Worm (Caenorhabditis elegans): ENCODE measurements around the gene szy-20.

szy-20 gene

ce11 chrII:8969251-8970183 lies at the start of gene szy-20, which contains the start of gene C18E9.5:
szy-20 (minus strand) TSS chrII:8969333.
C18E9.5 (plus strand) TSS chrII:8969980.
- TF ChIP-seq elt-2 (tag; optimal IDR thresholded peaks at IDR 0.05) (peak; percentile 76), eor-1 (tag; optimal IDR thresholded peaks at IDR 0.05) (no peak), sea-2 (GFP tag; optimal IDR thresholded peaks at IDR 0.05) (no peak), nhr-11 (tag; optimal IDR thresholded peaks at IDR 0.05) (no peak), snpc-4 (tag; optimal IDR thresholded peaks at IDR 0.05) (peak; percentile 59), nhr-25 (tag; optimal IDR thresholded peaks at IDR 0.05) (peak; percentile 27), pha-4 (tag; optimal IDR thresholded peaks at IDR 0.05) (peak; percentile 78), ceh-82 (tag; optimal IDR thresholded peaks at IDR 0.05) (peak; percentile 52), mml-1 (tag; optimal IDR thresholded peaks at IDR 0.05) (no peak), ZK546.5 (tag; optimal IDR thresholded peaks at IDR 0.05) (no peak), zag-1 (tag; optimal IDR thresholded peaks at IDR 0.05) (no peak), ztf-11 (tag; optimal IDR thresholded peaks at IDR 0.05) (no peak), nhr-28 (tag; optimal IDR thresholded peaks at IDR 0.05) (no peak), lin-15B (tag; optimal IDR thresholded peaks at IDR 0.05) (peak; percentile 81), egl-5 (tag; optimal IDR thresholded peaks at IDR 0.05) (peak; percentile 20), ceh-28 (tag; optimal IDR thresholded peaks at IDR 0.05) (peak; percentile 60), R02D3.7 (tag; optimal IDR thresholded peaks at IDR 0.05) (peak; percentile 82), fos-1 (tag; optimal IDR thresholded peaks at IDR 0.05) (no peak), ztf-4 (tag; optimal IDR thresholded peaks at IDR 0.05) (no peak), ceh-9 (tag; optimal IDR thresholded peaks at IDR 0.05) (no peak), jun-1 (tag; optimal IDR thresholded peaks at IDR 0.05) (peak; percentile 71), elt-3 (tag; optimal IDR thresholded peaks at IDR 0.05) (no peak), elt-1 (tag; optimal IDR thresholded peaks at IDR 0.05) (peak; percentile 31), nhr-237 (tag; optimal IDR thresholded peaks at IDR 0.05) (no peak), unc-39 (tag; optimal IDR thresholded peaks at IDR 0.05) (no peak), nhr-76 (tag; optimal IDR thresholded peaks at IDR 0.05) (no peak), nhr-43 (tag; optimal IDR thresholded peaks at IDR 0.05; ENCODE audit: poor library complexity, severe bottlenecking) (peak; percentile 65), lsy-12 (tag; optimal IDR thresholded peaks at IDR 0.05) (peak; percentile 57), lin-39 (tag; optimal IDR thresholded peaks at IDR 0.05) (peak; percentile 70), hmg-11 (tag; optimal IDR thresholded peaks at IDR 0.05) (peak; percentile 69), aly-2 (tag; optimal IDR thresholded peaks at IDR 0.05) (no peak), nhr-23 (tag; optimal IDR thresholded peaks at IDR 0.05) (peak; percentile 71), nhr-12 (tag; optimal IDR thresholded peaks at IDR 0.05) (no peak), ama-1 (optimal IDR thresholded peaks at IDR 0.05) (peak; percentile 49), mdl-1 (tag; optimal IDR thresholded peaks at IDR 0.05) (no peak), skn-1 (tag; optimal IDR thresholded peaks at IDR 0.05) (peak; percentile 18), nhr-77 (tag; optimal IDR thresholded peaks at IDR 0.05) (peak; percentile 33), egl-27 (tag; optimal IDR thresholded peaks at IDR 0.05) (no peak), nhr-67 (tag; optimal IDR thresholded peaks at IDR 0.05) (no peak), tbx-2 (tag; optimal IDR thresholded peaks at IDR 0.05) (peak; percentile 64), pqm-1 (tag; optimal IDR thresholded peaks at IDR 0.05) (peak; percentile 72), fkh-10 (GFP tag; optimal IDR thresholded peaks at IDR 0.05) (peak; percentile 52), unc-62 (GFP tag; optimal IDR thresholded peaks at IDR 0.05) (no peak), nfya-1 (tag; optimal IDR thresholded peaks at IDR 0.05; ENCODE audit: insufficient read depth) (peak; percentile 84), fkh-2 (tag; optimal IDR thresholded peaks at IDR 0.05) (no peak), ceh-16 (tag; optimal IDR thresholded peaks at IDR 0.05) (no peak), daf-12 (tag; optimal IDR thresholded peaks at IDR 0.05) (no peak)
